Worm (Caenorhabditis elegans) whole organism, L1 larva: ENCODE measurements around the gene F20C5.7.

ENCODE experiments used
- C04F5.9 ChIP-seq: sonication (generic microtip); optimal IDR thresholded peaks from 2 replicates; lab custom pipeline; 2016; ENCODE audit warnings: missing genetic modification characterization, missing compliant biosample characterization
- C16A3.4 ChIP-seq: fragments of 150-350 bp; optimal IDR thresholded peaks from 2 replicates; lab custom pipeline; 2014; ENCODE audit warnings: missing biosample characterization, missing genetic modification characterization
- C34B4.2 ChIP-seq: sonication (generic microtip); optimal IDR thresholded peaks from 2 replicates; lab custom pipeline; 2017; ENCODE audit warnings: mild to moderate bottlenecking, missing genetic modification characterization, missing compliant biosample characterization
- Y116A8C.19 ChIP-seq: sonication (generic microtip); optimal IDR thresholded peaks from 2 replicates; lab custom pipeline; 2016; ENCODE audit warnings: missing compliant biosample characterization, missing genetic modification characterization, borderline replicate concordance
- aha-1 ChIP-seq: fragments of 150-350 bp; optimal IDR thresholded peaks from 2 replicates; lab custom pipeline; 2014; ENCODE audit warnings: missing biosample characterization, missing genetic modification characterization
- ama-1 ChIP-seq: fragments of 150-350 bp; optimal IDR thresholded peaks from 2 replicates; lab custom pipeline; 2014
- ceh-63 ChIP-seq: fragments of 200-800 bp; sonication (Bioruptor generic); optimal IDR thresholded peaks from 2 replicates; lab custom pipeline; 2018; ENCODE audit warnings: mild to moderate bottlenecking, missing genetic modification characterization, missing compliant biosample characterization
- ceh-82 ChIP-seq, 3 experiments: fragments of 150-350 bp in 1 of 3; sonication (generic microtip) in 2 of 3; optimal IDR thresholded peaks; 2 replicates each; lab custom pipeline; 2014 to 2017; ENCODE audit warnings: missing biosample characterization in 3 of 3, missing genetic modification characterization in 3 of 3
- ceh-88 ChIP-seq: fragments of 200-800 bp; sonication (Bioruptor generic); IDR thresholded peaks from 2 replicates; pipeline ENCODE4 v1.3.6; 2022; ENCODE audit warnings: missing genetic modification characterization, missing compliant biosample characterization
- ces-1 ChIP-seq: fragments of 150-350 bp; optimal IDR thresholded peaks from 2 replicates; lab custom pipeline; 2014; ENCODE audit warnings: missing biosample characterization, missing genetic modification reagents, missing genetic modification characterization
- dpl-1 ChIP-seq, 3 experiments: fragments of 150-350 bp in 2 of 3; sonication (generic microtip) in 1 of 3; optimal IDR thresholded peaks; 2 replicates each; lab custom pipeline; 2014 to 2017; ENCODE audit warnings: missing biosample characterization in 3 of 3, missing genetic modification characterization in 3 of 3, missing genetic modification reagents in 3 of 3
- elt-2 ChIP-seq: sonication (generic microtip); optimal IDR thresholded peaks from 2 replicates; lab custom pipeline; 2016; ENCODE audit warnings: missing genetic modification characterization, mild to moderate bottlenecking, inconsistent platforms, missing compliant biosample characterization, missing genetic modification reagents
- ets-5 ChIP-seq: fragments of 200-800 bp; sonication (Bioruptor generic); IDR thresholded peaks from 2 replicates; pipeline ENCODE4 v1.3.6; 2022; ENCODE audit warnings: missing genetic modification characterization, missing compliant biosample characterization
- fkh-4 ChIP-seq: sonication (generic microtip); optimal IDR thresholded peaks from 2 replicates; lab custom pipeline; 2016; ENCODE audit warnings: missing compliant biosample characterization, missing genetic modification characterization, borderline replicate concordance
- fkh-8 ChIP-seq: sonication (generic microtip); optimal IDR thresholded peaks from 2 replicates; lab custom pipeline; 2016; ENCODE audit warnings: mild to moderate bottlenecking, missing genetic modification characterization, missing compliant biosample characterization
- grh-1 ChIP-seq: fragments of 200-800 bp; sonication (Bioruptor generic); IDR thresholded peaks from 2 replicates; pipeline ENCODE4 v1.3.6; 2022; ENCODE audit warnings: missing genetic modification reagents, missing genetic modification characterization, missing compliant biosample characterization
- hlh-17 ChIP-seq: fragments of 200-800 bp; sonication (Bioruptor generic); optimal IDR thresholded peaks from 2 replicates; lab custom pipeline; 2018; ENCODE audit warnings: missing genetic modification characterization, mild to moderate bottlenecking, missing compliant biosample characterization, moderate library complexity, borderline replicate concordance
- hlh-4 ChIP-seq: sonication (generic microtip); optimal IDR thresholded peaks from 2 replicates; lab custom pipeline; 2016; ENCODE audit warnings: mild to moderate bottlenecking, missing genetic modification characterization, missing compliant biosample characterization
- jun-1 ChIP-seq: fragments of 150-350 bp; optimal IDR thresholded peaks from 2 replicates; lab custom pipeline; 2014; ENCODE audit warnings: missing biosample characterization, missing genetic modification reagents, missing genetic modification characterization
- lin-15B ChIP-seq: fragments of 150-350 bp; sonication (generic microtip); optimal IDR thresholded peaks from 3 replicates; lab custom pipeline; 2014; ENCODE audit warnings: missing biosample characterization, missing genetic modification characterization
- lin-35 ChIP-seq, 2 experiments: fragments of 150-350 bp; optimal IDR thresholded peaks; 2 replicates each; lab custom pipeline; 2014; ENCODE audit warnings: missing biosample characterization in 2 of 2, missing genetic modification characterization in 2 of 2, missing genetic modification reagents in 2 of 2
- lin-39 ChIP-seq: fragments of 150-350 bp; optimal IDR thresholded peaks from 2 replicates; lab custom pipeline; 2014; ENCODE audit warnings: missing biosample characterization, missing genetic modification reagents, missing genetic modification characterization
- lsy-2 ChIP-seq, 2 experiments: fragments of 150-350 bp; optimal IDR thresholded peaks; 2 replicates each; lab custom pipeline; 2014; ENCODE audit warnings: missing biosample characterization in 2 of 2, missing genetic modification characterization in 2 of 2
- mdl-1 ChIP-seq, 2 experiments: fragments of 150-350 bp; optimal IDR thresholded peaks; 2 replicates each; lab custom pipeline; 2014 to 2017; ENCODE audit warnings: missing biosample characterization in 2 of 2, missing genetic modification characterization in 2 of 2, inconsistent platforms in 1 of 2
- mef-2 ChIP-seq: fragments of 150-350 bp; optimal IDR thresholded peaks from 2 replicates; lab custom pipeline; 2014; ENCODE audit warnings: missing biosample characterization, missing genetic modification characterization
- mep-1 ChIP-seq: fragments of 150-350 bp; optimal IDR thresholded peaks from 2 replicates; lab custom pipeline; 2014; ENCODE audit warnings: missing biosample characterization, missing genetic modification characterization
- nhr-11 ChIP-seq: fragments of 150-350 bp; optimal IDR thresholded peaks from 2 replicates; lab custom pipeline; 2014; ENCODE audit warnings: missing biosample characterization, missing genetic modification characterization
- nhr-19 ChIP-seq: fragments of 200-800 bp; sonication (Bioruptor generic); conservative IDR thresholded peaks from 2 replicates; pipeline ENCODE4 v1.3.6; 2022; ENCODE audit warnings: missing genetic modification characterization, missing compliant biosample characterization
- nhr-237 ChIP-seq: fragments of 150-350 bp; optimal IDR thresholded peaks from 2 replicates; lab custom pipeline; 2014; ENCODE audit warnings: missing biosample characterization, missing genetic modification characterization
- nhr-76 ChIP-seq: sonication (generic microtip); optimal IDR thresholded peaks from 2 replicates; lab custom pipeline; 2017; ENCODE audit warnings: missing biosample characterization, missing genetic modification characterization
- nhr-84 ChIP-seq: sonication (generic microtip); optimal IDR thresholded peaks from 2 replicates; lab custom pipeline; 2017; ENCODE audit warnings: missing biosample characterization, missing genetic modification characterization
- pag-3 ChIP-seq: sonication (generic microtip); optimal IDR thresholded peaks from 2 replicates; lab custom pipeline; 2017; ENCODE audit warnings: missing genetic modification characterization, mild to moderate bottlenecking, missing compliant biosample characterization, antibody characterized with exemption, borderline replicate concordance; ENCODE audit not compliant: insufficient read depth
- pqm-1 ChIP-seq: sonication (generic microtip); optimal IDR thresholded peaks from 3 replicates; lab custom pipeline; 2017; ENCODE audit warnings: missing biosample characterization, missing genetic modification characterization
- skn-1 ChIP-seq: fragments of 150-350 bp; optimal IDR thresholded peaks from 2 replicates; lab custom pipeline; 2014; ENCODE audit warnings: missing biosample characterization, missing genetic modification characterization
- snpc-4 ChIP-seq: fragments of 150-350 bp; optimal IDR thresholded peaks from 2 replicates; lab custom pipeline; 2014; ENCODE audit warnings: missing biosample characterization, missing genetic modification characterization
- sox-4 ChIP-seq: sonication (generic microtip); optimal IDR thresholded peaks from 2 replicates; lab custom pipeline; 2016; ENCODE audit warnings: missing genetic modification characterization, missing compliant biosample characterization
- sptf-1 ChIP-seq: fragments of 150-350 bp; optimal IDR thresholded peaks from 2 replicates; lab custom pipeline; 2014; ENCODE audit warnings: missing biosample characterization, missing genetic modification characterization
- sup-37 ChIP-seq: fragments of 200-800 bp; sonication (Bioruptor generic); optimal IDR thresholded peaks from 2 replicates; lab custom pipeline; 2018; ENCODE audit warnings: mild to moderate bottlenecking, missing genetic modification characterization, missing compliant biosample characterization
- swsn-7 ChIP-seq: sonication (generic microtip); optimal IDR thresholded peaks from 2 replicates; lab custom pipeline; 2016; ENCODE audit warnings: missing genetic modification characterization, missing compliant biosample characterization
- tbx-2 ChIP-seq: sonication (generic microtip); optimal IDR thresholded peaks from 2 replicates; lab custom pipeline; 2016; ENCODE audit warnings: missing genetic modification characterization, missing compliant biosample characterization
- tlp-1 ChIP-seq: fragments of 150-350 bp; optimal IDR thresholded peaks from 2 replicates; lab custom pipeline; 2014; ENCODE audit warnings: missing biosample characterization, missing genetic modification characterization
- unc-130 ChIP-seq: fragments of 150-350 bp; optimal IDR thresholded peaks from 2 replicates; lab custom pipeline; 2017; ENCODE audit warnings: missing biosample characterization, missing genetic modification characterization, inconsistent platforms
- unc-30 ChIP-seq: sonication (generic microtip); optimal IDR thresholded peaks from 2 replicates; lab custom pipeline; 2017; ENCODE audit warnings: missing biosample characterization, missing genetic modification characterization
- unc-86 ChIP-seq: sonication (generic microtip); optimal IDR thresholded peaks from 2 replicates; lab custom pipeline; 2016; ENCODE audit warnings: missing genetic modification characterization, missing compliant biosample characterization
- vab-15 ChIP-seq: sonication (generic microtip); optimal IDR thresholded peaks from 2 replicates; lab custom pipeline; 2017; ENCODE audit warnings: missing genotype, mild to moderate bottlenecking, missing genetic modification characterization, missing compliant biosample characterization

The F20C5.7 gene

ce11 chrIV:8782172-8782571 is 36.7 kb upstream of the F20C5.7 start (continued):
- TF ChIP-seq pqm-1 (tag; lab: Kevin White, UChicago) (no peak), ets-5 (GFP tag; lab: Robert Waterston, UW) (no peak), nhr-19 (peak; percentile 62), sup-37 (GFP tag; lab: Kevin White, UChicago) (no peak), vab-15 (no peak), hlh-17 (GFP tag; lab: Kevin White, UChicago) (no peak), Y116A8C.19 (tag; lab: Kevin White, UChicago) (no peak), ceh-82 (tag; optimal IDR thresholded peaks at IDR 0.05; lab: Kevin White, UChicago) (peak; percentile 7 to 70 (median 18)), snpc-4 (tag; lab: Kevin White, UChicago) (peak; percentile 23), C04F5.9 (no peak), jun-1 (tag; lab: Kevin White, UChicago) (peak; percentile 75), lin-39 (no peak), nhr-11 (tag; lab: Kevin White, UChicago) (no peak), C34B4.2 (tag; lab: Kevin White, UChicago) (no peak), ceh-88 (GFP tag; lab: Robert Waterston, UW) (no peak), sox-4 (no peak), tbx-2 (tag; lab: Kevin White, UChicago) (peak; percentile 58), pag-3 (tag; lab: Kevin White, UChicago) (peak; percentile 78), unc-130 (tag; lab: Kevin White, UChicago) (no peak), ama-1 (no peak), fkh-4 (tag; lab: Kevin White, UChicago) (no peak), C16A3.4 (tag; lab: Kevin White, UChicago) (peak; percentile 83), dpl-1 (GFP tag; optimal IDR thresholded peaks at IDR 0.05; lab: Kevin White, UChicago) (peak; percentile 40 to 59 (median 53)), nhr-84 (tag; lab: Kevin White, UChicago) (no peak), ceh-63 (GFP tag; lab: Kevin White, UChicago) (no peak), grh-1 (GFP tag; lab: Robert Waterston, UW) (no peak), hlh-4 (tag; lab: Kevin White, UChicago) (no peak), skn-1 (tag; lab: Kevin White, UChicago) (peak; percentile 49), ces-1 (no peak), swsn-7 (tag; lab: Kevin White, UChicago) (peak; percentile 56), lin-35 (GFP tag; optimal IDR thresholded peaks at IDR 0.05; lab: Kevin White, UChicago) (peak; percentile 52 to 83), fkh-8 (no peak), mef-2 (tag; lab: Kevin White, UChicago) (no peak), lin-15B (tag; lab: Kevin White, UChicago) (no peak), tlp-1 (tag; lab: Kevin White, UChicago) (no peak), unc-86 (tag; lab: Kevin White, UChicago) (peak; percentile 49), nhr-237 (peak; percentile 32), mdl-1 (tag; optimal IDR thresholded peaks at IDR 0.05; lab: Kevin White, UChicago) (peak in 1 of 2 experiments; percentile 85), sptf-1 (tag; lab: Kevin White, UChicago) (no peak), mep-1 (tag; lab: Kevin White, UChicago) (peak; percentile 80), lsy-2 (tag; optimal IDR thresholded peaks at IDR 0.05; lab: Kevin White, UChicago) (peak; percentile 71 to 83), aha-1 (tag; lab: Kevin White, UChicago) (no peak), unc-30 (tag; lab: Kevin White, UChicago) (no peak), nhr-76 (no peak), elt-2 (peak; percentile 43)
- TF ChIP-seq, all 84 proteins: peak for 39
